Worm (Caenorhabditis elegans) whole organism, early embryonic: Measurements from ENCODE around the gene F23F12.3.
A peak's percentile ranks its signal among the peaks of the same experiment; 100 is the strongest.

Experiments
- B0310.2 ChIP-seq: sonication (generic microtip); optimal IDR thresholded peaks from 2 replicates; lab custom pipeline; 2016; ENCODE audit warnings: mild to moderate bottlenecking, missing genetic modification characterization, missing compliant biosample characterization
- F13C5.2 ChIP-seq: sonication (generic microtip); optimal IDR thresholded peaks from 2 replicates; lab custom pipeline; 2017; ENCODE audit warnings: mild to moderate bottlenecking, missing genetic modification characterization, inconsistent platforms, missing compliant biosample characterization
- aly-1 ChIP-seq: sonication (generic microtip); optimal IDR thresholded peaks from 2 replicates; lab custom pipeline; 2016; ENCODE audit warnings: missing genetic modification characterization, missing compliant biosample characterization
- ama-1 ChIP-seq: fragments of 150-350 bp; optimal IDR thresholded peaks from 2 replicates; lab custom pipeline; 2014
- ceh-13 ChIP-seq: fragments of 200-800 bp; sonication (Bioruptor generic); optimal IDR thresholded peaks from 2 replicates; lab custom pipeline; 2018; ENCODE audit warnings: mild to moderate bottlenecking, missing genetic modification characterization, missing compliant biosample characterization
- ceh-36 ChIP-seq: sonication (generic microtip); optimal IDR thresholded peaks from 2 replicates; lab custom pipeline; 2016; ENCODE audit warnings: missing genetic modification characterization, inconsistent platforms, missing compliant biosample characterization
- ets-7 ChIP-seq: sonication (generic microtip); optimal IDR thresholded peaks from 2 replicates; lab custom pipeline; 2016; ENCODE audit warnings: missing genotype, missing genetic modification characterization, missing compliant biosample characterization
- flt-1 ChIP-seq: fragments of 200-800 bp; sonication (Bioruptor generic); IDR thresholded peaks from 2 replicates; pipeline ENCODE4 v1.3.6; 2022; ENCODE audit warnings: missing genetic modification characterization, missing compliant biosample characterization
- hmbx-1 ChIP-seq: sonication (generic microtip); optimal IDR thresholded peaks from 2 replicates; lab custom pipeline; 2016; ENCODE audit warnings: mild to moderate bottlenecking, missing genetic modification characterization, missing compliant biosample characterization
- hmg-4 ChIP-seq: fragments of 200-800 bp; sonication (Bioruptor generic); optimal IDR thresholded peaks from 2 replicates; lab custom pipeline; 2018; ENCODE audit warnings: mild to moderate bottlenecking, missing genetic modification characterization, missing compliant biosample characterization
- hnd-1 ChIP-seq: sonication (generic microtip); optimal IDR thresholded peaks from 2 replicates; lab custom pipeline; 2016; ENCODE audit warnings: missing genetic modification characterization, missing compliant biosample characterization
- pes-1 ChIP-seq: fragments of 200-800 bp; sonication (Bioruptor generic); IDR thresholded peaks from 2 replicates; pipeline ENCODE4 v1.3.6; 2022; ENCODE audit warnings: missing genetic modification reagents, missing genetic modification characterization, missing compliant biosample characterization
- scrt-1 ChIP-seq: fragments of 200-800 bp; sonication (Bioruptor generic); IDR thresholded peaks from 2 replicates; pipeline ENCODE4 v1.3.6; 2022; ENCODE audit warnings: missing genetic modification characterization, missing compliant biosample characterization
- sea-1 ChIP-seq: fragments of 200-800 bp; sonication (Bioruptor generic); conservative IDR thresholded peaks from 2 replicates; pipeline ENCODE4 v1.3.6; 2022; ENCODE audit warnings: missing genetic modification characterization, missing compliant biosample characterization
- tbx-11 ChIP-seq: fragments of 200-800 bp; sonication (Bioruptor generic); IDR thresholded peaks from 2 replicates; pipeline ENCODE4 v1.3.6; 2022; ENCODE audit warnings: missing genetic modification characterization, missing compliant biosample characterization
- tbx-37 ChIP-seq: fragments of 200-800 bp; sonication (Bioruptor generic); conservative IDR thresholded peaks from 2 replicates; pipeline ENCODE4 v1.3.6; 2022; ENCODE audit warnings: missing genetic modification reagents, missing genetic modification characterization, missing compliant biosample characterization
- tra-4 ChIP-seq: sonication (generic microtip); optimal IDR thresholded peaks from 2 replicates; lab custom pipeline; 2017; ENCODE audit warnings: missing genetic modification characterization, missing compliant biosample characterization

Gene F23F12.3

ce11 chrIII:6462610-6463009, 37.7 kb upstream of the F23F12.3 start, which contains the start of gene T26A5.8:
TSS of gene T26A5.8 (minus strand) at chrIII:6462856.
- TF ChIP-seq scrt-1 (no peak), B0310.2 (no peak), aly-1 (tag; lab: Kevin White, UChicago) (no peak), ceh-36 (tag; lab: Kevin White, UChicago) (no peak), hmbx-1 (tag; lab: Kevin White, UChicago) (no peak), ama-1 (lab: Kevin White, UChicago) (no peak), tbx-37 (GFP tag; lab: Robert Waterston, UW) (no peak), ets-7 (tag; lab: Kevin White, UChicago) (no peak), sea-1 (GFP tag; lab: Robert Waterston, UW) (no peak), flt-1 (GFP tag; lab: Robert Waterston, UW) (no peak), hmg-4 (no peak), tbx-11 (no peak), pes-1 (GFP tag; lab: Robert Waterston, UW) (no peak), ceh-13 (no peak), tra-4 (tag; lab: Kevin White, UChicago) (no peak), F13C5.2 (tag; lab: Kevin White, UChicago) (no peak)

- no peak for TF ChIP-seq aly-1 (tag; lab: Kevin White, UChicago)
Measured at ce11 chrIII:6463679-6464078, 36.6 kb upstream of the F23F12.3 start, which contains the start of gene dlc-1. TSS of gene dlc-1 (minus strand) at chrIII:6463779.

ce11 chrIII:6464113-6464571, 36.2 kb upstream of the F23F12.3 start:
- TF ChIP-seq flt-1 (GFP tag; lab: Robert Waterston, UW) (0 out of 2 replicates have a peak, but pooled peaks have one; percentile 22), ama-1 (lab: Kevin White, UChicago) (no peak), ceh-36 (tag; lab: Kevin White, UChicago) (no peak), B0310.2 (no peak), sea-1 (GFP tag; lab: Robert Waterston, UW) (0 out of 2 replicates have a peak, but pooled peaks have one; percentile 19), F13C5.2 (tag; lab: Kevin White, UChicago) (peak; percentile 29), scrt-1 (no peak), hmg-4 (peak; percentile 39), hnd-1 (no peak), hmbx-1 (tag; lab: Kevin White, UChicago) (no peak), aly-1 (tag; lab: Kevin White, UChicago) (peak; percentile 66)

ce11 chrIII:6464913-6465312, 35.4 kb upstream of the F23F12.3 start, which contains the start of gene nduf-2.2:
TSS of gene nduf-2.2 (plus strand) at chrIII:6465222.
- no peak for TF ChIP-seq sea-1 (GFP tag; lab: Robert Waterston, UW)
- TF ChIP-seq ceh-36 (tag; lab: Kevin White, UChicago), result no peak
- no peak for TF ChIP-seq hnd-1
- TF ChIP-seq hmg-4, result no peak
- TF ChIP-seq ceh-13, result no peak
- no peak for TF ChIP-seq tbx-37 (GFP tag; lab: Robert Waterston, UW)
- TF ChIP-seq tra-4 (tag; lab: Kevin White, UChicago), result no peak

ce11 chrIII:6467005-6467404, 33.3 kb upstream of the F23F12.3 start, which contains the start of gene T26A5.2:
TSS of gene T26A5.2 (plus strand) at chrIII:6467305.
- TF ChIP-seq pes-1 (GFP tag; lab: Robert Waterston, UW) (no peak), ama-1 (lab: Kevin White, UChicago) (no peak), hnd-1 (no peak), tbx-11 (no peak), ceh-36 (tag; lab: Kevin White, UChicago) (no peak), F13C5.2 (tag; lab: Kevin White, UChicago) (no peak), flt-1 (GFP tag; lab: Robert Waterston, UW) (no peak), hmbx-1 (tag; lab: Kevin White, UChicago) (no peak), tbx-37 (GFP tag; lab: Robert Waterston, UW) (no peak), ceh-13 (no peak), hmg-4 (no peak), sea-1 (GFP tag; lab: Robert Waterston, UW) (no peak), aly-1 (tag; lab: Kevin White, UChicago) (no peak), tra-4 (tag; lab: Kevin White, UChicago) (no peak), ets-7 (tag; lab: Kevin White, UChicago) (no peak), B0310.2 (no peak), scrt-1 (no peak)

ce11 chrIII:6471451-6471850, 28.9 kb upstream of the F23F12.3 start, which contains the start of gene wht-6:
TSS of gene wht-6 (plus strand) at chrIII:6471751.
- no peak for TF ChIP-seq tbx-11
- no peak for TF ChIP-seq flt-1 (GFP tag; lab: Robert Waterston, UW)
- TF ChIP-seq tbx-37 (GFP tag; lab: Robert Waterston, UW), result no peak
- no peak for TF ChIP-seq pes-1 (GFP tag; lab: Robert Waterston, UW)
- no peak for TF ChIP-seq sea-1 (GFP tag; lab: Robert Waterston, UW)
- TF ChIP-seq tra-4 (tag; lab: Kevin White, UChicago), result no peak
- no peak for TF ChIP-seq scrt-1
- TF ChIP-seq hmbx-1 (tag; lab: Kevin White, UChicago), result no peak
- TF ChIP-seq ama-1 (lab: Kevin White, UChicago), result no peak
- no peak for TF ChIP-seq hmg-4
- no peak for TF ChIP-seq B0310.2
- no peak for TF ChIP-seq ceh-36 (tag; lab: Kevin White, UChicago)
- no peak for TF ChIP-seq ets-7 (tag; lab: Kevin White, UChicago)
- TF ChIP-seq F13C5.2 (tag; lab: Kevin White, UChicago), result no peak
- TF ChIP-seq ceh-13, result no peak

ce11 chrIII:6476380-6476779, 23.9 kb upstream of the F23F12.3 start:
- no peak for TF ChIP-seq B0310.2
- TF ChIP-seq hnd-1, result no peak
- TF ChIP-seq flt-1 (GFP tag; lab: Robert Waterston, UW), result no peak
- TF ChIP-seq ceh-36 (tag; lab: Kevin White, UChicago), result peak; percentile 46
- no peak for TF ChIP-seq scrt-1
- TF ChIP-seq hmbx-1 (tag; lab: Kevin White, UChicago), result no peak
- TF ChIP-seq tbx-37 (GFP tag; lab: Robert Waterston, UW), result no peak
